Worm (Caenorhabditis elegans) whole organism, young adult: Measurements from ENCODE around the gene tag-89.

ENCODE experiments used
- snpc-4 ChIP-seq, 5 experiments: fragments of 150-350 bp in 1 of 5; sonication (generic microtip) in 4 of 5; optimal IDR thresholded peaks; 2 replicates each; lab custom pipeline; 2014 to 2018; ENCODE audit warnings: missing genetic modification characterization in 5 of 5, missing biosample characterization in 3 of 5, antibody characterized with exemption in 2 of 5, mild to moderate bottlenecking in 2 of 5, missing compliant biosample characterization in 2 of 5, missing genotype in 2 of 5, moderate library complexity in 2 of 5, missing genetic modification reagents in 1 of 5
- zim-3 ChIP-seq: sonication (generic microtip); optimal IDR thresholded peaks from 2 replicates; lab custom pipeline; 2017; ENCODE audit warnings: mild to moderate bottlenecking, missing genetic modification characterization, moderate library complexity, missing compliant biosample characterization
- ztf-6 ChIP-seq: fragments of 200-800 bp; sonication (Bioruptor generic); IDR thresholded peaks from 2 replicates; pipeline ENCODE4 v1.3.6; 2022; ENCODE audit warnings: missing genetic modification reagents, missing genetic modification characterization, missing compliant biosample characterization

DNA sequence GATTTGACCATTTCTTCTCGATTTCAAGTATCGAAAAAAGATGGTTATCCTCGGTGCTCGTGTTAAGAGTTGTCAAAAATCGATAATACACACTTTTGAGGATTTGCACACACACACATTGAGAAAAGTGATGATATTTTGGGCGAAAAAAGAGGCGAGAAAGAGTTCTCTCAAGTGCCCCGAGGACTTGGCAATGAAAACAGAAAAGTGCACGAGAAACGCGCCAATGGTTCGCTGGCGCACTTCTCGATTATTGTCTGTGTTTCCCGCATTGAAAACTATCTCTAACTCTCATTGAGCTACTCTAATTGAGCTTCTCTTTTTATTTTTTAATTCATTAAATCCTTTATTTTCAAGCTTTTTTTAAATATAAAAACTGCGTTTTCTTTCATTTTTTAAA, 39.4 kb downstream of the tag-89 start:
- TF ChIP-seq snpc-4 (GFP tag; optimal IDR thresholded peaks at IDR 0.05; lab: Kevin White, UChicago) (peak; percentile 4), snpc-4 (tag; optimal IDR thresholded peaks at IDR 0.05; lab: Kevin White, UChicago) (peak in 1 of 4 experiments; percentile 7), zim-3 (no peak), ztf-6 (GFP tag; lab: Robert Waterston, UW) (no peak)
